Fruit fly (Drosophila melanogaster) whole organism, adult: ENCODE results near the gene CG15356.

ENCODE experiments used
- CG11617 ChIP-seq: fragments of 200-800 bp; sonication (Bioruptor generic); optimal IDR thresholded peaks from 2 replicates; lab custom pipeline; 2017; ENCODE audit warnings: mild to moderate bottlenecking, missing biosample characterization, missing genetic modification reagents, missing genetic modification characterization
- CG12768 ChIP-seq: fragments of 200-800 bp; sonication (Bioruptor generic); optimal IDR thresholded peaks from 2 replicates; lab custom pipeline; 2017; ENCODE audit warnings: missing biosample characterization, missing genetic modification characterization, mild to moderate bottlenecking, moderate library complexity, missing genetic modification reagents
- CG14711 ChIP-seq: fragments of 200-800 bp; sonication (Bioruptor generic); optimal IDR thresholded peaks from 2 replicates; lab custom pipeline; 2018; ENCODE audit warnings: missing biosample characterization, mild to moderate bottlenecking, missing genetic modification characterization, moderate library complexity
- CG1620 ChIP-seq: fragments of 200-800 bp; sonication (Bioruptor generic); optimal IDR thresholded peaks from 2 replicates; lab custom pipeline; 2016; ENCODE audit warnings: missing biosample characterization, missing genetic modification characterization
- CG33017 ChIP-seq: fragments of 200-800 bp; sonication (Bioruptor generic); optimal IDR thresholded peaks from 2 replicates; lab custom pipeline; 2018; ENCODE audit warnings: missing biosample characterization, mild to moderate bottlenecking, missing genetic modification characterization, moderate library complexity
- CG5204 ChIP-seq: fragments of 200-800 bp; sonication (Bioruptor generic); optimal IDR thresholded peaks from 2 replicates; lab custom pipeline; 2016; ENCODE audit warnings: missing biosample characterization, missing genetic modification characterization
- CG7045 ChIP-seq: fragments of 200-800 bp; sonication (Bioruptor generic); optimal IDR thresholded peaks from 2 replicates; lab custom pipeline; 2017; ENCODE audit warnings: missing biosample characterization, mild to moderate bottlenecking, missing genetic modification characterization
- CG7101 ChIP-seq: fragments of 200-800 bp; sonication (Bioruptor generic); optimal IDR thresholded peaks from 2 replicates; lab custom pipeline; 2018; ENCODE audit warnings: missing biosample characterization, mild to moderate bottlenecking, missing genetic modification characterization, moderate library complexity
- Clk ChIP-seq: fragments of 200-800 bp; sonication (Bioruptor generic); optimal IDR thresholded peaks from 2 replicates; lab custom pipeline; 2017; ENCODE audit warnings: missing biosample characterization, missing genetic modification characterization
- Crg-1 ChIP-seq: fragments of 200-800 bp; sonication (Bioruptor generic); optimal IDR thresholded peaks from 2 replicates; lab custom pipeline; 2016; ENCODE audit warnings: missing biosample characterization, missing genetic modification characterization
- Hr96 ChIP-seq: fragments of 200-800 bp; sonication (Bioruptor generic); optimal IDR thresholded peaks from 2 replicates; lab custom pipeline; 2016; ENCODE audit warnings: missing biosample characterization, missing genetic modification characterization
- Mnt ChIP-seq: fragments of 200-800 bp; sonication (Bioruptor generic); optimal IDR thresholded peaks from 2 replicates; lab custom pipeline; 2016; ENCODE audit warnings: missing biosample characterization, mild to moderate bottlenecking, missing genetic modification characterization
- bab1 ChIP-seq: fragments of 200-800 bp; sonication (Bioruptor generic); optimal IDR thresholded peaks from 3 replicates; lab custom pipeline; 2019; ENCODE audit warnings: missing biosample characterization, mild to moderate bottlenecking, missing genetic modification characterization, moderate library complexity
- cic ChIP-seq: fragments of 200-800 bp; sonication (Bioruptor generic); optimal IDR thresholded peaks from 2 replicates; lab custom pipeline; 2017; ENCODE audit warnings: missing biosample characterization, mild to moderate bottlenecking, missing genetic modification characterization, moderate library complexity
- cnc ChIP-seq, 2 experiments: fragments of >200 bp; optimal IDR thresholded peaks; 2 replicates each; lab custom pipeline; 2017
- kay ChIP-seq: fragments of 200-800 bp; sonication (Bioruptor generic); peaks from one replicate; lab custom pipeline; 2016; ENCODE audit warnings: missing biosample characterization, missing genetic modification characterization, borderline replicate concordance
- ovo ChIP-seq: fragments of 200-800 bp; sonication (Bioruptor generic); optimal IDR thresholded peaks from 2 replicates; lab custom pipeline; 2016; ENCODE audit warnings: missing biosample characterization, missing genetic modification characterization
- pad ChIP-seq: fragments of 200-800 bp; sonication (Bioruptor generic); optimal IDR thresholded peaks from 3 replicates; lab custom pipeline; 2017; ENCODE audit warnings: missing biosample characterization, missing genetic modification characterization, mild to moderate bottlenecking, moderate library complexity, missing genetic modification reagents
- tj ChIP-seq: fragments of 200-800 bp; sonication (Bioruptor generic); optimal IDR thresholded peaks from 3 replicates; lab custom pipeline; 2017; ENCODE audit warnings: missing biosample characterization, mild to moderate bottlenecking, missing genetic modification characterization, moderate library complexity
- toe ChIP-seq: fragments of 200-800 bp; sonication (Bioruptor generic); optimal IDR thresholded peaks from 2 replicates; lab custom pipeline; 2016; ENCODE audit warnings: missing biosample characterization, missing genetic modification characterization

CG15356 gene

DNA sequence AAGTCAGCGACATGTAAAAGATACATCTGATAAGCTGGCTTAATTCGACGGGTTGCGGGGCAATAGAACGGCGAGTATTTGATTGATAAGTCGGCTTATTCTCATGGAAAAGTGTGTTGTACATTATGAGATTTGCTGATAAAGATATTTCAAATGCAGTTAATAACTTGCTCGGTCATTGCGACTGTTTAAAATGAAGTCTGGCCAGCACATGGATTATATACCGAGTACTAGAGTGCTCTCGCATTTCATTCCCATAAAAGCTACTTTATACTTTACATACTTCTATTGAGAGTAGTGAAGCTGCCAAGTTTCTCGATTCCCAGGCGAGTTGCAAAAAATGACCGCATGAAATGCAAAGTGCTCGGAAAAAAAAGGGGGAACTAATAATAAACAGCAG lies 12.7 kb downstream of the CG15356 start:
- TF ChIP-seq bab1 = no peak
- no peak for TF ChIP-seq CG1620 (GFP tag; lab: Kevin White, UChicago)
- TF ChIP-seq CG33017 (tag; lab: Kevin White, UChicago) = no peak
- TF ChIP-seq CG5204 (GFP tag; lab: Kevin White, UChicago) = no peak
- no peak for TF ChIP-seq cic (GFP tag; lab: Kevin White, UChicago)
- no peak for TF ChIP-seq CG7045
- TF ChIP-seq ovo (GFP tag; lab: Kevin White, UChicago) = no peak
- TF ChIP-seq Hr96 (GFP tag; lab: Kevin White, UChicago) = no peak
- TF ChIP-seq kay (GFP tag; lab: Kevin White, UChicago) = no peak
- TF ChIP-seq CG7101 = no peak
- TF ChIP-seq CG14711 = no peak
- no peak for TF ChIP-seq Crg-1 (GFP tag; lab: Kevin White, UChicago)
- TF ChIP-seq toe (GFP tag; lab: Kevin White, UChicago) = no peak
- no peak for TF ChIP-seq CG11617 (GFP tag; lab: Kevin White, UChicago)

DNA sequence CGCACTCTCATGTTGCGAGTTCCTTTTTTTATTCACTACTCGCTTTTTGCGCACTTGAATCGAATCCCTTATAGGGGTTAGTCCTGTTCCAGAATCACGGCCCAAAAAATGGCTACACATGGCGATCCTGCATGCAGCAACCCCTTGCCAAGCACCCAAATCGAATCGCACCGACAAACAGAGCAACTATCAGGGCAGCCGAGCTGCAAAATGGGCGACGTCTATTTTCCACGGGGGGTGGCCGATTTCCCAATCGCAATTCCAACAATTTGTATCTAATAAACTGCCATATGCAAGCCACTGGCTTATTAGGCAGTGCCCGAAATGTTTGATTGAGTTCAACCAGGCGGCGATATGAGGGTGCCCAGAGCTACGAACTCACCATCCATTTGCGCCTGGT lies 13.3 kb downstream of the CG15356 start:
- TF ChIP-seq pad (GFP tag; lab: Kevin White, UChicago) = no peak
- TF ChIP-seq tj = no peak
- TF ChIP-seq CG33017 (tag; lab: Kevin White, UChicago) = no peak
- TF ChIP-seq ovo (GFP tag; lab: Kevin White, UChicago) = no peak
- no peak for TF ChIP-seq CG11617 (GFP tag; lab: Kevin White, UChicago)
- no peak for TF ChIP-seq toe (GFP tag; lab: Kevin White, UChicago)
- no peak for TF ChIP-seq CG7045
- TF ChIP-seq cnc (optimal IDR thresholded peaks at IDR 0.05; lab: Kevin White, UChicago) = no peak
- no peak for TF ChIP-seq CG14711
- no peak for TF ChIP-seq CG5204 (GFP tag; lab: Kevin White, UChicago)
- TF ChIP-seq cic (GFP tag; lab: Kevin White, UChicago) = no peak
- TF ChIP-seq Clk (GFP tag; lab: Kevin White, UChicago) = no peak
- no peak for TF ChIP-seq CG1620 (GFP tag; lab: Kevin White, UChicago)
- no peak for TF ChIP-seq bab1
- no peak for TF ChIP-seq CG12768

DNA sequence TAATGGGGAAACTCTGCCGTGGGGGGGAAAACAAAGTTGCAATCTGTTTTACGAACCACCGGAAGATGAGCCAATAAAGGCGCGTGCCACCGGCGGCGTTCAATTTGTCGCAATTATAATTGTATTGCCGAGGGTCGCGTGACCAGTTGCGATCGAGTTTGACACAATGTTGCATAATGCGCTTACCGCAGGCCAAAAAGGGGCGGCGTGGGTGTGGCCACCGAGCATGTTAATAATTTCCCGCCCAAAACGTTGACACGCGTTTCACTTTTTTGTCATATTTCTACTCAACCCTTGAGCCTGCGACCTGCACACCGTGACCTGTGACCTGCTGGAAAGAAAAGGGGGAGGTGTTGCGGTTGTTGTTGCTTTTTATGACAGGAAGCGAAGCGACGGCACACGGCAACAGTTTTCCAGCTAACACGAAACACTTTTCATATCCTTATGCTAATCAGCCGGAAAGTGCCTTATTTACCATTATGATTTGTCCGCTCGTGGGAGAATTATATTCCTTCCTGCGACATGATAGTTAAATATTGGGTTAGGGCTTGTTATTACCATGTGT lies 18.5 kb downstream of the CG15356 start:
- TF ChIP-seq CG1620 (GFP tag; lab: Kevin White, UChicago) = no peak
- no peak for TF ChIP-seq Clk (GFP tag; lab: Kevin White, UChicago)

DNA sequence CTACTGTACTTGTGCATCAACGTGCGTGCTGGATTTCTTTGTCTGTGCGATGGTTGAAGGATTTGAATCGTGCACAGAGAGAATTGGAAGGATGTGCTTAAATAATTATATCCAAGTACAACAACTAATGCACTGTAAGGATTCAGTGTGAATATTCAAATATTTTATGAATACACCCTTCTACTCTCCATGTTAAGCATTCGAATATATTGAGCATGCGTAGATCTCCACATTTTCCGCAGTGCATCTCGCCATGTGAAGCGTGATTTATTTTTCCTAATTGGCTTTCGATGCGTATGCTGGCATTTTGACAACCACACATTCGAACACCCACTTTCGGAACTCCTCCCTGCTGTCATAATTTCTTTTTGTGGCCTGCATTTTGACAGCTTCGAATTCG lies 20.5 kb downstream of the CG15356 start:
- no peak for TF ChIP-seq cnc (optimal IDR thresholded peaks at IDR 0.05; lab: Kevin White, UChicago)
- TF ChIP-seq CG1620 (GFP tag; lab: Kevin White, UChicago) = no peak
- no peak for TF ChIP-seq Mnt (GFP tag; lab: Kevin White, UChicago)
- no peak for TF ChIP-seq CG11617 (GFP tag; lab: Kevin White, UChicago)
- no peak for TF ChIP-seq Hr96 (GFP tag; lab: Kevin White, UChicago)
- TF ChIP-seq toe (GFP tag; lab: Kevin White, UChicago) = no peak
- TF ChIP-seq CG7045 = no peak
- no peak for TF ChIP-seq CG12768
- TF ChIP-seq Crg-1 (GFP tag; lab: Kevin White, UChicago) = no peak
- no peak for TF ChIP-seq CG33017 (tag; lab: Kevin White, UChicago)
- no peak for TF ChIP-seq CG14711
- no peak for TF ChIP-seq kay (GFP tag; lab: Kevin White, UChicago)
- TF ChIP-seq ovo (GFP tag; lab: Kevin White, UChicago) = no peak
- no peak for TF ChIP-seq Clk (GFP tag; lab: Kevin White, UChicago)
- TF ChIP-seq tj = no peak

DNA sequence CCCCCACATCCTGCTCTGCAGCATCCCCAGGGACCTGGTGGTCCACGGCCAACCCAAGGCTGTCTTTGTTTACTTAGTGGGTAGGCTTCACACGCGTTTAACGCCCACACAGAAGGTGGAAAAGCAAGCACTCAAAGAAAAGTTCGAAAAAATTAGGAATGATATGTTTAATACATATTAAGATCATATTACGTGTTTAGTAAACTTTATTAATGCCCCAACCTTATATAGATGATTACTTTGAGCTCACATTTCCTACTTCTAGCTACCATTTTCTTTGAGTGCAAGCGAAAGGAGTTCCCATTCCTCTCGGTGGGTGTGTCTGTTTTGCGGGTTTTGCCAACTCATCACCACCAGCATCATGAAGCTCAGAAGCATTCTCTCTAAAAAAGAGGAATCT lies 21.1 kb downstream of the CG15356 start:
- no peak for TF ChIP-seq toe (GFP tag; lab: Kevin White, UChicago)
- TF ChIP-seq Clk (GFP tag; lab: Kevin White, UChicago) = no peak
- TF ChIP-seq CG33017 (tag; lab: Kevin White, UChicago) = no peak
- TF ChIP-seq Crg-1 (GFP tag; lab: Kevin White, UChicago) = no peak
- no peak for TF ChIP-seq cic (GFP tag; lab: Kevin White, UChicago)
- no peak for TF ChIP-seq pad (GFP tag; lab: Kevin White, UChicago)
- no peak for TF ChIP-seq CG7101
- no peak for TF ChIP-seq CG11617 (GFP tag; lab: Kevin White, UChicago)
- TF ChIP-seq CG12768 = no peak
- TF ChIP-seq ovo (GFP tag; lab: Kevin White, UChicago) = no peak
- TF ChIP-seq kay (GFP tag; lab: Kevin White, UChicago) = no peak
- TF ChIP-seq tj = no peak

DNA sequence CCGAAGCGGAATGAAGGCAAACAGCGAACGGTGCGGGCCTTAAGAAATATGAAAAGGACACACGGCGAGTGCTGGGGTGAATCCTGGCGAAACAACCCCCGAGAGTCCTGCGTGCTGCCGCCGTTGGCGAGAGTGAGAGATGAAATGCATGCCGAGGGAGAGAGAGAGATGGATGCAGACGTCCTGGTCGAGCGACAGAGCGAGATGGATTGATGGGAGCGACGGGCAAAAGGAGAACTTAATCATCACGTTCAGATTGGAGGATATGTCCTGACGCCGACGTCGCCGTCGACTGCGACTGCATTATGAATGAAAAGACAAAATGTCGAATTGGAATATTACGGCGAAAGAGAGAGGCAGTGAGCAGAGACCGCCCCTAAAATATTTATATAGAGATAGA lies 26.0 kb downstream of the CG15356 start:
- TF ChIP-seq ovo (GFP tag; lab: Kevin White, UChicago) = no peak
- no peak for TF ChIP-seq CG12768
- no peak for TF ChIP-seq Hr96 (GFP tag; lab: Kevin White, UChicago)
- no peak for TF ChIP-seq CG14711
- TF ChIP-seq kay (GFP tag; lab: Kevin White, UChicago) = no peak
- no peak for TF ChIP-seq pad (GFP tag; lab: Kevin White, UChicago)
- TF ChIP-seq CG7101 = no peak
- no peak for TF ChIP-seq toe (GFP tag; lab: Kevin White, UChicago)
- TF ChIP-seq tj = no peak
- no peak for TF ChIP-seq cic (GFP tag; lab: Kevin White, UChicago)
- TF ChIP-seq CG7045 = no peak
- no peak for TF ChIP-seq Mnt (GFP tag; lab: Kevin White, UChicago)
- no peak for TF ChIP-seq cnc (optimal IDR thresholded peaks at IDR 0.05; lab: Kevin White, UChicago)
